Fruit fly (Drosophila melanogaster) Kc167 (cell line): ENCODE measurements around the gene Fam92.

Experiments used
- Myc ChIP-seq: fragments of >200 bp; optimal IDR thresholded peaks from 2 replicates; lab custom pipeline; 2017; ENCODE audit warnings: missing external identifiers
- Sin3A ChIP-seq: fragments of >200 bp; optimal IDR thresholded peaks from 2 replicates; lab custom pipeline; 2018; ENCODE audit warnings: missing external identifiers
- h ChIP-seq: fragments of >200 bp; optimal IDR thresholded peaks from 3 replicates; lab custom pipeline; 2018; ENCODE audit warnings: missing external identifiers
- insv ChIP-seq: fragments of >200 bp; optimal IDR thresholded peaks from 3 replicates; lab custom pipeline; 2018; ENCODE audit warnings: missing external identifiers
- psq ChIP-seq: fragments of >200 bp; optimal IDR thresholded peaks from 2 replicates; lab custom pipeline; 2017; ENCODE audit warnings: missing external identifiers
- ttk ChIP-seq: sonication (Bioruptor generic); optimal IDR thresholded peaks from 2 replicates; lab custom pipeline; 2017; ENCODE audit warnings: missing external identifiers

The Fam92 gene

dm6 chr2L:12471937-12472336 is 47.2 kb downstream of the Fam92 start:
- no peak for TF ChIP-seq psq
- TF ChIP-seq Sin3A (lab: Kevin White, UChicago): no peak
- no peak for TF ChIP-seq insv (lab: Kevin White, UChicago)
- no peak for TF ChIP-seq Myc (lab: Kevin White, UChicago)
- TF ChIP-seq h (lab: Kevin White, UChicago): no peak

dm6 chr2L:12472988-12473387 is 48.3 kb downstream of the Fam92 start:
- TF ChIP-seq Sin3A (lab: Kevin White, UChicago): no peak
- TF ChIP-seq h (lab: Kevin White, UChicago): no peak
- TF ChIP-seq ttk (lab: Kevin White, UChicago): no peak
- no peak for TF ChIP-seq psq
- no peak for TF ChIP-seq Myc (lab: Kevin White, UChicago)
- TF ChIP-seq insv (lab: Kevin White, UChicago): no peak

dm6 chr2L:12473583-12473982 is 48.9 kb downstream of the Fam92 start:
- no peak for TF ChIP-seq ttk (lab: Kevin White, UChicago)
- TF ChIP-seq h (lab: Kevin White, UChicago): no peak
- no peak for TF ChIP-seq psq
- no peak for TF ChIP-seq insv (lab: Kevin White, UChicago)
- TF ChIP-seq Myc (lab: Kevin White, UChicago): no peak
- TF ChIP-seq Sin3A (lab: Kevin White, UChicago): no peak

dm6 chr2L:12474212-12474891 is 49.6 kb downstream of the Fam92 start:
- TF ChIP-seq Myc (lab: Kevin White, UChicago) (no peak), psq (no peak), Sin3A (lab: Kevin White, UChicago) (no peak), insv (lab: Kevin White, UChicago) (no peak), h (lab: Kevin White, UChicago) (no peak), ttk (lab: Kevin White, UChicago) (no peak)

- TF ChIP-seq ttk (lab: Kevin White, UChicago) (no peak), Sin3A (lab: Kevin White, UChicago) (no peak), insv (lab: Kevin White, UChicago) (no peak), Myc (lab: Kevin White, UChicago) (no peak), h (lab: Kevin White, UChicago) (no peak), psq (no peak)
Observed at dm6 chr2L:12475308-12475707, 50.6 kb downstream of the Fam92 start.
